Worm (Caenorhabditis elegans) whole organism, young adult: ENCODE results near the gene srd-17.
A peak's percentile ranks its signal among the peaks of the same experiment; 100 is the strongest.

Experiments
- B0019.2 ChIP-seq: fragments of 200-800 bp; sonication (Bioruptor generic); conservative IDR thresholded peaks from 2 replicates; pipeline ENCODE4 v1.3.6; 2022; ENCODE audit warnings: missing genetic modification reagents, missing genetic modification characterization, missing compliant biosample characterization
- C06A6.2 ChIP-seq: fragments of 200-800 bp; sonication (Bioruptor generic); conservative IDR thresholded peaks from 2 replicates; pipeline ENCODE4 v1.3.6; 2022; ENCODE audit warnings: missing genetic modification characterization, missing compliant biosample characterization
- F33H1.4 ChIP-seq: fragments of 200-800 bp; sonication (Bioruptor generic); IDR thresholded peaks from 2 replicates; pipeline ENCODE4 v1.3.6; 2022; ENCODE audit warnings: missing genetic modification reagents, missing genetic modification characterization, missing compliant biosample characterization
- F37B4.10 ChIP-seq: fragments of 200-800 bp; sonication (Bioruptor generic); IDR thresholded peaks from 2 replicates; pipeline ENCODE4 v1.3.6; 2022; ENCODE audit warnings: missing genetic modification characterization, missing compliant biosample characterization
- F39B2.1 ChIP-seq: fragments of 200-800 bp; sonication (Bioruptor generic); IDR thresholded peaks from 2 replicates; pipeline ENCODE4 v1.3.6; 2022; ENCODE audit warnings: missing genetic modification reagents, missing genetic modification characterization, missing compliant biosample characterization
- F52B5.7 ChIP-seq: sonication (generic microtip); optimal IDR thresholded peaks from 2 replicates; lab custom pipeline; 2016; ENCODE audit warnings: mild to moderate bottlenecking, missing genetic modification characterization, missing compliant biosample characterization
- F55B11.4 ChIP-seq: sonication (generic microtip); optimal IDR thresholded peaks from 2 replicates; lab custom pipeline; 2016; ENCODE audit warnings: missing compliant biosample characterization, missing genetic modification characterization, borderline replicate concordance; ENCODE audit not compliant: insufficient read depth
- F57A8.1 ChIP-seq: fragments of 200-800 bp; sonication (Bioruptor generic); optimal IDR thresholded peaks from 2 replicates; lab custom pipeline; 2018; ENCODE audit warnings: mild to moderate bottlenecking, missing genetic modification characterization, moderate library complexity, missing compliant biosample characterization
- Y53F4B.3 ChIP-seq: fragments of 200-800 bp; sonication (Bioruptor generic); IDR thresholded peaks from 2 replicates; pipeline ENCODE4 v1.3.6; 2022; ENCODE audit warnings: missing genetic modification reagents, missing genetic modification characterization, missing compliant biosample characterization
- Y53G8AR.9 ChIP-seq: fragments of 200-800 bp; sonication (Bioruptor generic); conservative IDR thresholded peaks from 2 replicates; pipeline ENCODE4 v1.3.6; 2022; ENCODE audit warnings: missing genetic modification reagents, missing genetic modification characterization, missing compliant biosample characterization
- Y79H2A.3 ChIP-seq: fragments of 200-800 bp; sonication (Bioruptor generic); conservative IDR thresholded peaks from 2 replicates; pipeline ENCODE4 v1.3.6; 2022; ENCODE audit warnings: missing genetic modification reagents, missing genetic modification characterization, missing compliant biosample characterization
- ama-1 ChIP-seq, 3 experiments: fragments of 150-350 bp in 1 of 3; sonication (generic microtip) in 2 of 3; optimal IDR thresholded peaks; 2 replicates each; lab custom pipeline; 2014 to 2018; ENCODE audit warnings: missing biosample characterization in 2 of 3, missing genetic modification characterization in 2 of 3, missing genetic modification reagents in 2 of 3
- atf-7 ChIP-seq: sonication (generic microtip); optimal IDR thresholded peaks from 2 replicates; lab custom pipeline; 2017; ENCODE audit warnings: mild to moderate bottlenecking, missing genetic modification characterization, missing compliant biosample characterization
- attf-3 ChIP-seq: fragments of 200-800 bp; sonication (Bioruptor generic); conservative IDR thresholded peaks from 2 replicates; pipeline ENCODE4 v1.3.6; 2022; ENCODE audit warnings: missing genetic modification reagents, missing genetic modification characterization, missing compliant biosample characterization
- attf-5 ChIP-seq: fragments of 200-800 bp; sonication (Bioruptor generic); optimal IDR thresholded peaks from 2 replicates; lab custom pipeline; 2018; ENCODE audit warnings: mild to moderate bottlenecking, missing genetic modification characterization, missing compliant biosample characterization
- bed-1 ChIP-seq: fragments of 200-800 bp; sonication (Bioruptor generic); IDR thresholded peaks from 2 replicates; pipeline ENCODE4 v1.3.6; 2022; ENCODE audit warnings: missing genetic modification reagents, missing genetic modification characterization, missing compliant biosample characterization
- cebp-1 ChIP-seq, 2 experiments: fragments of 200-800 bp in 1 of 2; sonication (Bioruptor generic) in 1 of 2; sonication (generic microtip) in 1 of 2; IDR thresholded peaks in 1 of 2; optimal IDR thresholded peaks in 1 of 2; 2 replicates each; pipeline versions ENCODE4 v1.3.6 to Lab custom; 2017 to 2022; ENCODE audit warnings: missing compliant biosample characterization in 2 of 2, missing genetic modification characterization in 2 of 2, mild to moderate bottlenecking in 1 of 2, missing genetic modification reagents in 1 of 2, moderate library complexity in 1 of 2
- cebp-2 ChIP-seq: fragments of 200-800 bp; sonication (Bioruptor generic); IDR thresholded peaks from 2 replicates; pipeline ENCODE4 v1.3.6; 2022; ENCODE audit warnings: missing genetic modification characterization, missing compliant biosample characterization
- ceh-100 ChIP-seq: fragments of 200-800 bp; sonication (Bioruptor generic); IDR thresholded peaks from 2 replicates; pipeline ENCODE4 v1.3.6; 2022; ENCODE audit warnings: missing genetic modification reagents, missing genetic modification characterization, missing compliant biosample characterization
- ceh-79 ChIP-seq: sonication (generic microtip); optimal IDR thresholded peaks from 2 replicates; lab custom pipeline; 2017; ENCODE audit warnings: mild to moderate bottlenecking, missing genetic modification characterization, missing compliant biosample characterization
- ceh-91 ChIP-seq: fragments of 200-800 bp; sonication (Bioruptor generic); IDR thresholded peaks from 2 replicates; pipeline ENCODE4 v1.3.6; 2022; ENCODE audit warnings: missing genetic modification reagents, missing genetic modification characterization, missing compliant biosample characterization
- chd-7 ChIP-seq: sonication (generic microtip); optimal IDR thresholded peaks from 2 replicates; lab custom pipeline; 2016; ENCODE audit warnings: mild to moderate bottlenecking, missing genetic modification characterization, moderate library complexity, missing compliant biosample characterization
- egrh-3 ChIP-seq: fragments of 200-800 bp; sonication (Bioruptor generic); IDR thresholded peaks from 2 replicates; pipeline ENCODE4 v1.3.6; 2022; ENCODE audit warnings: missing genetic modification reagents, missing genetic modification characterization, missing compliant biosample characterization
- ets-4 ChIP-seq: fragments of 200-800 bp; sonication (Bioruptor generic); optimal IDR thresholded peaks from 2 replicates; lab custom pipeline; 2018; ENCODE audit warnings: mild to moderate bottlenecking, missing genetic modification characterization, missing compliant biosample characterization
- gei-17 ChIP-seq: fragments of 200-800 bp; sonication (Bioruptor generic); optimal IDR thresholded peaks from 2 replicates; lab custom pipeline; 2018; ENCODE audit warnings: mild to moderate bottlenecking, missing genetic modification characterization, missing compliant biosample characterization
- hlh-26 ChIP-seq: fragments of 200-800 bp; sonication (Bioruptor generic); conservative IDR thresholded peaks from 2 replicates; pipeline ENCODE4 v1.3.6; 2022; ENCODE audit warnings: missing genetic modification reagents, missing genetic modification characterization, missing compliant biosample characterization
- hmg-20 ChIP-seq: fragments of 200-800 bp; sonication (Bioruptor generic); IDR thresholded peaks from 2 replicates; pipeline ENCODE4 v1.3.6; 2022; ENCODE audit warnings: missing genetic modification reagents, missing genetic modification characterization, missing compliant biosample characterization
- hrde-1 ChIP-seq: sonication (generic microtip); optimal IDR thresholded peaks from 2 replicates; lab custom pipeline; 2016; ENCODE audit warnings: missing genetic modification characterization, mild to moderate bottlenecking, missing compliant biosample characterization, moderate library complexity, missing genotype, missing genetic modification reagents, borderline replicate concordance
- let-607 ChIP-seq, 2 experiments: fragments of 200-800 bp in 1 of 2; sonication (Bioruptor generic) in 1 of 2; sonication (generic microtip) in 1 of 2; optimal IDR thresholded peaks; 2 replicates each; lab custom pipeline; 2016 to 2018; ENCODE audit warnings: mild to moderate bottlenecking in 2 of 2, missing compliant biosample characterization in 2 of 2, missing genetic modification characterization in 2 of 2, moderate library complexity in 2 of 2, missing genotype in 1 of 2
- lin-26 ChIP-seq: fragments of 200-800 bp; sonication (Bioruptor generic); IDR thresholded peaks from 2 replicates; pipeline ENCODE4 v1.3.6; 2022; ENCODE audit warnings: missing genetic modification reagents, missing genetic modification characterization, missing compliant biosample characterization
- lin-35 ChIP-seq, 3 experiments: fragments of 150-350 bp in 2 of 3; sonication (generic microtip) in 1 of 3; optimal IDR thresholded peaks; 2 replicates each; lab custom pipeline; 2014 to 2018; ENCODE audit warnings: missing biosample characterization in 3 of 3, missing genetic modification characterization in 3 of 3, missing genetic modification reagents in 3 of 3
- mel-28 ChIP-seq: sonication (generic microtip); optimal IDR thresholded peaks from 2 replicates; lab custom pipeline; 2016; ENCODE audit warnings: borderline replicate concordance, mild to moderate bottlenecking, missing genetic modification characterization, missing compliant biosample characterization
- mes-4 ChIP-seq: sonication (generic microtip); optimal IDR thresholded peaks from 2 replicates; lab custom pipeline; 2016; ENCODE audit warnings: missing genotype, missing genetic modification characterization, missing compliant biosample characterization
- mxl-1 ChIP-seq: sonication (generic microtip); optimal IDR thresholded peaks from 2 replicates; lab custom pipeline; 2016; ENCODE audit warnings: missing genetic modification characterization, missing compliant biosample characterization
- nfya-1 ChIP-seq: sonication (generic microtip); optimal IDR thresholded peaks from 2 replicates; lab custom pipeline; 2017; ENCODE audit warnings: antibody characterized with exemption, missing compliant biosample characterization, missing genetic modification characterization, borderline replicate concordance; ENCODE audit not compliant: insufficient read depth
- nhr-90 ChIP-seq: sonication (generic microtip); optimal IDR thresholded peaks from 2 replicates; lab custom pipeline; 2016; ENCODE audit warnings: missing genotype, mild to moderate bottlenecking, missing genetic modification characterization, missing compliant biosample characterization
- pha-4 ChIP-seq: fragments of 150-350 bp; sonication (generic microtip); optimal IDR thresholded peaks from 2 replicates; lab custom pipeline; 2014; ENCODE audit warnings: missing biosample characterization, missing genetic modification reagents, missing genetic modification characterization
- rec-8 ChIP-seq, 2 experiments: sonication (generic microtip); optimal IDR thresholded peaks; 2 replicates each; lab custom pipeline; 2016; ENCODE audit warnings: mild to moderate bottlenecking in 2 of 2, missing genetic modification characterization in 2 of 2, missing genetic modification reagents in 2 of 2, missing genotype in 2 of 2, missing biosample characterization in 1 of 2, missing compliant biosample characterization in 1 of 2, moderate library complexity in 1 of 2
- rpc-1 ChIP-seq, 2 experiments: fragments of 150-350 bp in 1 of 2; sonication (generic microtip) in 1 of 2; optimal IDR thresholded peaks; 2 replicates each; lab custom pipeline; 2014 to 2018; ENCODE audit warnings: missing biosample characterization in 1 of 2, missing genetic modification characterization in 1 of 2, missing genetic modification reagents in 1 of 2, missing genotype in 1 of 2
- sdz-38 ChIP-seq: sonication (generic microtip); optimal IDR thresholded peaks from 2 replicates; lab custom pipeline; 2016; ENCODE audit warnings: missing genotype, missing genetic modification characterization, missing compliant biosample characterization
- snpc-1.3 ChIP-seq: sonication (generic microtip); optimal IDR thresholded peaks from 2 replicates; lab custom pipeline; 2017; ENCODE audit warnings: missing genetic modification characterization, mild to moderate bottlenecking, missing compliant biosample characterization, antibody characterized with exemption, moderate library complexity, missing genotype, missing genetic modification reagents; ENCODE audit not compliant: insufficient read depth
- snpc-4 ChIP-seq, 5 experiments: fragments of 150-350 bp in 1 of 5; sonication (generic microtip) in 4 of 5; optimal IDR thresholded peaks; 2 replicates each; lab custom pipeline; 2014 to 2018; ENCODE audit warnings: missing genetic modification characterization in 5 of 5, missing biosample characterization in 3 of 5, antibody characterized with exemption in 2 of 5, mild to moderate bottlenecking in 2 of 5, missing compliant biosample characterization in 2 of 5, missing genotype in 2 of 5, moderate library complexity in 2 of 5, missing genetic modification reagents in 1 of 5
- zfh-2 ChIP-seq: fragments of 200-800 bp; sonication (Bioruptor generic); conservative IDR thresholded peaks from 2 replicates; pipeline ENCODE4 v1.3.6; 2022; ENCODE audit warnings: missing genetic modification reagents, missing genetic modification characterization, missing compliant biosample characterization
- ztf-25 ChIP-seq: fragments of 200-800 bp; sonication (Bioruptor generic); IDR thresholded peaks from 2 replicates; pipeline ENCODE4 v1.3.6; 2022; ENCODE audit warnings: missing genetic modification reagents, missing genetic modification characterization, missing compliant biosample characterization
- ztf-3 ChIP-seq: fragments of 200-800 bp; sonication (Bioruptor generic); optimal IDR thresholded peaks from 2 replicates; lab custom pipeline; 2018; ENCODE audit warnings: mild to moderate bottlenecking, missing genetic modification characterization, missing compliant biosample characterization

srd-17 gene

ce11 chrV:13462974-13463373 is 30.5 kb upstream of the srd-17 start, which contains the start of gene frm-10 (continued):
- no peak for TF ChIP-seq snpc-1.3 (tag; lab: Kevin White, UChicago)
- TF ChIP-seq ztf-3 (GFP tag; lab: Kevin White, UChicago) = no peak
- no peak for TF ChIP-seq sdz-38 (tag; lab: Kevin White, UChicago)
- no peak for TF ChIP-seq mel-28
- peak; percentile 84 for TF ChIP-seq atf-7 (tag; lab: Kevin White, UChicago)
- TF ChIP-seq F55B11.4 (tag; lab: Kevin White, UChicago) = no peak
- TF ChIP-seq ets-4 (GFP tag; lab: Kevin White, UChicago) = no peak
- TF ChIP-seq ztf-25 = no peak
- TF ChIP-seq F39B2.1 (GFP tag; lab: Robert Waterston, UW) = no peak
- peak; percentile 93 for TF ChIP-seq attf-5
- TF ChIP-seq F33H1.4 (GFP tag; lab: Robert Waterston, UW) = no peak
- no peak for TF ChIP-seq snpc-4 (GFP tag; optimal IDR thresholded peaks at IDR 0.05; lab: Kevin White, UChicago)
- TF ChIP-seq snpc-4 (tag; optimal IDR thresholded peaks at IDR 0.05; lab: Kevin White, UChicago) = peak in 2 of 4 experiments; percentile 45 to 59
- no peak for TF ChIP-seq rec-8 (tag; optimal IDR thresholded peaks at IDR 0.05; lab: Kevin White, UChicago)
- TF ChIP-seq hmg-20 = no peak
- TF ChIP-seq B0019.2 = no peak
- TF ChIP-seq pha-4 (tag; lab: Kevin White, UChicago) = peak; percentile 34
- no peak for TF ChIP-seq ceh-91 (GFP tag; lab: Robert Waterston, UW)
- TF ChIP-seq hrde-1 (tag; lab: Kevin White, UChicago) = no peak
- TF ChIP-seq bed-1 (GFP tag; lab: Robert Waterston, UW) = no peak
- no peak for TF ChIP-seq ama-1 (optimal IDR thresholded peaks at IDR 0.05; lab: Kevin White, UChicago)
- no peak for TF ChIP-seq ama-1 (GFP tag; optimal IDR thresholded peaks at IDR 0.05; lab: Kevin White, UChicago)
- no peak for TF ChIP-seq Y79H2A.3 (GFP tag; lab: Robert Waterston, UW)
- TF ChIP-seq ceh-100 (GFP tag; lab: Robert Waterston, UW) = no peak
- TF ChIP-seq Y53G8AR.9 = no peak
- no peak for TF ChIP-seq mxl-1
- TF ChIP-seq F57A8.1 (GFP tag; lab: Kevin White, UChicago) = no peak
- TF ChIP-seq let-607 (tag; optimal IDR thresholded peaks at IDR 0.05; lab: Kevin White, UChicago) = peak; percentile 40 to 79
- TF ChIP-seq gei-17 (GFP tag; lab: Kevin White, UChicago) = no peak
- no peak for TF ChIP-seq Y53F4B.3 (GFP tag; lab: Robert Waterston, UW)
- TF ChIP-seq C06A6.2 (GFP tag; lab: Robert Waterston, UW) = peak; percentile 51; the same call in 1 of the 2 replicates
- TF ChIP-seq nhr-90 = peak; percentile 45
- no peak for TF ChIP-seq egrh-3 (GFP tag; lab: Robert Waterston, UW)
- TF ChIP-seq hlh-26 (GFP tag; lab: Robert Waterston, UW) = no peak
- no peak for TF ChIP-seq mes-4 (tag; lab: Kevin White, UChicago)
- TF ChIP-seq ceh-79 (tag; lab: Kevin White, UChicago) = no peak
- 0 out of 2 replicates have a peak, but pooled peaks have one; percentile 34 for TF ChIP-seq attf-3 (GFP tag; lab: Robert Waterston, UW)
- no peak for TF ChIP-seq F37B4.10 (GFP tag; lab: Robert Waterston, UW)
- no peak for TF ChIP-seq zfh-2 (GFP tag; lab: Robert Waterston, UW)
- TF ChIP-seq cebp-1 (GFP tag; IDR thresholded peaks at IDR 0.05; lab: Robert Waterston, UW) = peak; percentile 99
- TF ChIP-seq cebp-1 (tag; optimal IDR thresholded peaks at IDR 0.05; lab: Kevin White, UChicago) = peak; percentile 100
- no peak for TF ChIP-seq rpc-1 (optimal IDR thresholded peaks at IDR 0.05; lab: Kevin White, UChicago)
- no peak for TF ChIP-seq rpc-1 (tag; optimal IDR thresholded peaks at IDR 0.05; lab: Kevin White, UChicago)
- no peak for TF ChIP-seq lin-26 (GFP tag; lab: Robert Waterston, UW)
- TF ChIP-seq nfya-1 (tag; lab: Kevin White, UChicago) = no peak
- no peak for TF ChIP-seq cebp-2 (GFP tag; lab: Robert Waterston, UW)
- TF ChIP-seq lin-35 (GFP tag; optimal IDR thresholded peaks at IDR 0.05; lab: Kevin White, UChicago) = no peak
- TF ChIP-seq F52B5.7 (tag; lab: Kevin White, UChicago) = no peak
- TF ChIP-seq chd-7 (tag; lab: Kevin White, UChicago) = no peak
